Worm (Caenorhabditis elegans) whole organism, L3 larva: Measurements from ENCODE around the gene ZK131.11.

Experiments
- R02D3.7 ChIP-seq: fragments of 150-350 bp; optimal IDR thresholded peaks from 2 replicates; lab custom pipeline; 2014; ENCODE audit warnings: missing biosample characterization, missing genetic modification characterization
- ZK546.5 ChIP-seq: sonication (generic microtip); optimal IDR thresholded peaks from 2 replicates; lab custom pipeline; 2017; ENCODE audit warnings: missing biosample characterization, missing genetic modification characterization
- aly-2 ChIP-seq: fragments of 150-350 bp; optimal IDR thresholded peaks from 2 replicates; lab custom pipeline; 2014; ENCODE audit warnings: missing biosample characterization, missing genetic modification characterization
- ama-1 ChIP-seq: fragments of 150-350 bp; optimal IDR thresholded peaks from 2 replicates; lab custom pipeline; 2018
- ceh-16 ChIP-seq: sonication (generic microtip); optimal IDR thresholded peaks from 2 replicates; lab custom pipeline; 2017; ENCODE audit warnings: missing biosample characterization, missing genetic modification characterization
- ceh-28 ChIP-seq: fragments of 150-350 bp; optimal IDR thresholded peaks from 2 replicates; lab custom pipeline; 2014; ENCODE audit warnings: missing biosample characterization, missing genetic modification reagents, missing genetic modification characterization
- ceh-82 ChIP-seq: fragments of 150-350 bp; optimal IDR thresholded peaks from 2 replicates; lab custom pipeline; 2014; ENCODE audit warnings: missing biosample characterization, missing genetic modification characterization
- daf-12 ChIP-seq: fragments of 150-350 bp; optimal IDR thresholded peaks from 2 replicates; lab custom pipeline; 2014; ENCODE audit warnings: missing biosample characterization, missing genetic modification reagents, missing genetic modification characterization
- egl-27 ChIP-seq: sonication (generic microtip); optimal IDR thresholded peaks from 4 replicates; lab custom pipeline; 2017; ENCODE audit warnings: missing biosample characterization, missing genetic modification reagents, missing genetic modification characterization
- egl-5 ChIP-seq: fragments of 150-350 bp; optimal IDR thresholded peaks from 2 replicates; lab custom pipeline; 2017; ENCODE audit warnings: missing biosample characterization, missing genetic modification reagents, missing genetic modification characterization, inconsistent platforms
- elt-1 ChIP-seq: fragments of 150-350 bp; optimal IDR thresholded peaks from 2 replicates; lab custom pipeline; 2014; ENCODE audit warnings: missing biosample characterization, missing genetic modification characterization
- elt-2 ChIP-seq: sonication (generic microtip); optimal IDR thresholded peaks from 2 replicates; lab custom pipeline; 2016; ENCODE audit warnings: missing genetic modification reagents, mild to moderate bottlenecking, missing genetic modification characterization, missing compliant biosample characterization
- elt-3 ChIP-seq, 3 experiments: fragments of 150-350 bp in 1 of 3; sonication (generic microtip) in 2 of 3; optimal IDR thresholded peaks; 2 replicates in 2 of 3; 4 replicates in 1 of 3; lab custom pipeline; 2014 to 2017; ENCODE audit warnings: missing biosample characterization in 3 of 3, missing genetic modification characterization in 3 of 3
- eor-1 ChIP-seq, 2 experiments: fragments of 150-350 bp; optimal IDR thresholded peaks; 2 replicates each; lab custom pipeline; 2014 to 2018; ENCODE audit warnings: missing biosample characterization in 2 of 2, missing genetic modification characterization in 2 of 2
- fkh-10 ChIP-seq: sonication (generic microtip); optimal IDR thresholded peaks from 2 replicates; lab custom pipeline; 2017; ENCODE audit warnings: missing biosample characterization, missing genetic modification reagents, missing genetic modification characterization
- fkh-2 ChIP-seq: fragments of 150-350 bp; optimal IDR thresholded peaks from 2 replicates; lab custom pipeline; 2014; ENCODE audit warnings: missing biosample characterization, missing genetic modification reagents, missing genetic modification characterization
- fos-1 ChIP-seq: fragments of 150-350 bp; optimal IDR thresholded peaks from 2 replicates; lab custom pipeline; 2014; ENCODE audit warnings: missing biosample characterization, missing genetic modification characterization
- hmg-11 ChIP-seq: sonication (generic microtip); optimal IDR thresholded peaks from 2 replicates; lab custom pipeline; 2016; ENCODE audit warnings: missing genetic modification characterization, missing compliant biosample characterization
- jun-1 ChIP-seq: fragments of 150-350 bp; optimal IDR thresholded peaks from 2 replicates; lab custom pipeline; 2014; ENCODE audit warnings: missing biosample characterization, missing genetic modification reagents, missing genetic modification characterization
- lin-15B ChIP-seq: fragments of 150-350 bp; optimal IDR thresholded peaks from 2 replicates; lab custom pipeline; 2014; ENCODE audit warnings: missing biosample characterization, missing genetic modification characterization
- lin-39 ChIP-seq: fragments of 150-350 bp; optimal IDR thresholded peaks from 2 replicates; lab custom pipeline; 2018; ENCODE audit warnings: missing biosample characterization, missing genetic modification reagents, missing genetic modification characterization
- nfya-1 ChIP-seq: sonication (generic microtip); optimal IDR thresholded peaks from 2 replicates; lab custom pipeline; 2017; ENCODE audit warnings: missing genetic modification characterization, mild to moderate bottlenecking, missing compliant biosample characterization, antibody characterized with exemption, moderate library complexity; ENCODE audit not compliant: insufficient read depth
- nhr-11 ChIP-seq: fragments of 150-350 bp; optimal IDR thresholded peaks from 2 replicates; lab custom pipeline; 2014; ENCODE audit warnings: missing biosample characterization, missing genetic modification characterization
- nhr-12 ChIP-seq: fragments of 150-350 bp; optimal IDR thresholded peaks from 2 replicates; lab custom pipeline; 2014; ENCODE audit warnings: missing biosample characterization, missing genetic modification characterization
- nhr-23 ChIP-seq: fragments of 150-350 bp; optimal IDR thresholded peaks from 2 replicates; lab custom pipeline; 2014; ENCODE audit warnings: missing biosample characterization, missing genetic modification reagents, missing genetic modification characterization
- nhr-237 ChIP-seq: fragments of 150-350 bp; optimal IDR thresholded peaks from 2 replicates; lab custom pipeline; 2014; ENCODE audit warnings: missing biosample characterization, missing genetic modification characterization
- nhr-25 ChIP-seq: sonication (generic microtip); optimal IDR thresholded peaks from 2 replicates; lab custom pipeline; 2017; ENCODE audit warnings: missing biosample characterization, missing genetic modification characterization
- nhr-28 ChIP-seq: fragments of 150-350 bp; optimal IDR thresholded peaks from 2 replicates; lab custom pipeline; 2014; ENCODE audit warnings: missing biosample characterization, missing genetic modification characterization
- nhr-43 ChIP-seq: sonication (generic microtip); optimal IDR thresholded peaks from 2 replicates; lab custom pipeline; 2016; ENCODE audit warnings: mild to moderate bottlenecking, missing genetic modification characterization, missing compliant biosample characterization; ENCODE audit not compliant: poor library complexity, severe bottlenecking
- nhr-67 ChIP-seq: fragments of 150-350 bp; optimal IDR thresholded peaks from 2 replicates; lab custom pipeline; 2014; ENCODE audit warnings: missing biosample characterization, missing genetic modification characterization
- nhr-76 ChIP-seq: fragments of 150-350 bp; sonication (generic microtip); optimal IDR thresholded peaks from 5 replicates; lab custom pipeline; 2014; ENCODE audit warnings: missing biosample characterization, missing genetic modification characterization
- nhr-77 ChIP-seq: fragments of 150-350 bp; optimal IDR thresholded peaks from 2 replicates; lab custom pipeline; 2014; ENCODE audit warnings: missing biosample characterization, missing genetic modification characterization
- pha-4 ChIP-seq: fragments of 150-350 bp; optimal IDR thresholded peaks from 2 replicates; lab custom pipeline; 2014; ENCODE audit warnings: missing biosample characterization, missing genetic modification reagents, missing genetic modification characterization
- pqm-1 ChIP-seq: fragments of 150-350 bp; optimal IDR thresholded peaks from 2 replicates; lab custom pipeline; 2017; ENCODE audit warnings: missing biosample characterization, missing genetic modification characterization, inconsistent platforms
- sea-2 ChIP-seq: fragments of 150-350 bp; sonication (generic microtip); optimal IDR thresholded peaks from 4 replicates; lab custom pipeline; 2014; ENCODE audit warnings: missing biosample characterization, missing genetic modification reagents, missing genetic modification characterization
- skn-1 ChIP-seq: fragments of 150-350 bp; optimal IDR thresholded peaks from 2 replicates; lab custom pipeline; 2014; ENCODE audit warnings: missing biosample characterization, missing genetic modification characterization
- snpc-4 ChIP-seq: fragments of 150-350 bp; optimal IDR thresholded peaks from 2 replicates; lab custom pipeline; 2014; ENCODE audit warnings: missing biosample characterization, missing genetic modification characterization
- tbx-2 ChIP-seq: sonication (generic microtip); optimal IDR thresholded peaks from 2 replicates; lab custom pipeline; 2016; ENCODE audit warnings: mild to moderate bottlenecking, missing genetic modification characterization, missing compliant biosample characterization
- zag-1 ChIP-seq: fragments of 150-350 bp; optimal IDR thresholded peaks from 2 replicates; lab custom pipeline; 2014; ENCODE audit warnings: missing biosample characterization, missing genetic modification characterization
- ztf-11 ChIP-seq: fragments of 150-350 bp; optimal IDR thresholded peaks from 2 replicates; lab custom pipeline; 2014; ENCODE audit warnings: missing biosample characterization, missing genetic modification characterization

ZK131.11 gene

ce11 chrII:13829123-13829996 is 37.3 kb downstream of the ZK131.11 start:
- TF ChIP-seq ceh-28 (tag; lab: Kevin White, UChicago) (peak; percentile 26), fos-1 (tag; lab: Kevin White, UChicago) (peak; percentile 35), nhr-23 (tag; lab: Kevin White, UChicago) (peak; percentile 20), aly-2 (tag; lab: Kevin White, UChicago) (peak; percentile 33), pqm-1 (peak; percentile 30), nhr-25 (peak; percentile 66), elt-2 (tag; lab: Kevin White, UChicago) (peak; percentile 54), nhr-43 (peak; percentile 54), ama-1 (lab: Kevin White, UChicago) (peak; percentile 79), hmg-11 (tag; lab: Kevin White, UChicago) (peak; percentile 50), nhr-77 (tag; lab: Kevin White, UChicago) (peak; percentile 90), pha-4 (tag; lab: Kevin White, UChicago) (peak; percentile 89), jun-1 (tag; lab: Kevin White, UChicago) (peak; percentile 43), elt-3 (tag; optimal IDR thresholded peaks at IDR 0.05; lab: Kevin White, UChicago) (peak in 1 of 3 experiments; percentile 36), tbx-2 (tag; lab: Kevin White, UChicago) (peak; percentile 5), R02D3.7 (tag; lab: Kevin White, UChicago) (peak; percentile 45), nfya-1 (peak; percentile 30), snpc-4 (tag; lab: Kevin White, UChicago) (peak; percentile 91)
- TF ChIP-seq, all 47 proteins: peak for 18; not testable (repeated sequence) for 29

- TF ChIP-seq nhr-12, result no peak
- TF ChIP-seq, all 47 proteins: peak for 0
Measured at ce11 chrII:13830255-13830654, 38.2 kb downstream of the ZK131.11 start, which contains the start of gene F08G2.4. Gene F08G2.4, plus strand, starts transcription at chrII:13830602.

ce11 chrII:13833505-13833904 is 41.5 kb downstream of the ZK131.11 start, which contains the start of gene F08G2.5:
Gene F08G2.5, minus strand, starts transcription at chrII:13833631.
- TF ChIP-seq jun-1 (tag; lab: Kevin White, UChicago) (no peak), fos-1 (tag; lab: Kevin White, UChicago) (no peak), nhr-67 (tag; lab: Kevin White, UChicago) (no peak), pha-4 (tag; lab: Kevin White, UChicago) (peak; percentile 2), pqm-1 (peak; percentile 42), R02D3.7 (tag; lab: Kevin White, UChicago) (no peak), egl-27 (tag; lab: Kevin White, UChicago) (no peak)

- peak; percentile 78 for TF ChIP-seq sea-2 (GFP tag; lab: Kevin White, UChicago)
- no peak for TF ChIP-seq nhr-28 (tag; lab: Kevin White, UChicago)
- TF ChIP-seq elt-3 (tag; optimal IDR thresholded peaks at IDR 0.05; lab: Kevin White, UChicago), result peak in 1 of 3 experiments; percentile 25
- TF ChIP-seq aly-2 (tag; lab: Kevin White, UChicago), result no peak
- TF ChIP-seq ceh-82 (tag; lab: Kevin White, UChicago), result peak; percentile 86
- TF ChIP-seq ama-1 (lab: Kevin White, UChicago), result peak; percentile 32
- TF ChIP-seq elt-1 (tag; lab: Kevin White, UChicago), result peak; percentile 53
- TF ChIP-seq fos-1 (tag; lab: Kevin White, UChicago), result peak; percentile 57
- no peak for TF ChIP-seq zag-1 (tag; lab: Kevin White, UChicago)
- TF ChIP-seq egl-5, result peak; percentile 89
- no peak for TF ChIP-seq nhr-76 (tag; lab: Kevin White, UChicago)
- peak; percentile 58 for TF ChIP-seq fkh-10 (GFP tag; lab: Kevin White, UChicago)
- TF ChIP-seq lin-39 (tag; lab: Kevin White, UChicago), result peak; percentile 98
- no peak for TF ChIP-seq fkh-2 (tag; lab: Kevin White, UChicago)
- peak; percentile 81 for TF ChIP-seq jun-1 (tag; lab: Kevin White, UChicago)
- peak; percentile 96 for TF ChIP-seq pha-4 (tag; lab: Kevin White, UChicago)
- no peak for TF ChIP-seq nhr-12
- peak; percentile 74 for TF ChIP-seq R02D3.7 (tag; lab: Kevin White, UChicago)
- peak; percentile 65 for TF ChIP-seq egl-27 (tag; lab: Kevin White, UChicago)
- peak; percentile 88 for TF ChIP-seq lin-15B (tag; lab: Kevin White, UChicago)
- peak; percentile 90 for TF ChIP-seq nhr-77 (tag; lab: Kevin White, UChicago)
- TF ChIP-seq elt-2 (tag; lab: Kevin White, UChicago), result peak; percentile 60
- TF ChIP-seq eor-1 (tag; optimal IDR thresholded peaks at IDR 0.05; lab: Kevin White, UChicago), result peak in 1 of 2 experiments; percentile 68
- peak; percentile 90 for TF ChIP-seq skn-1 (tag; lab: Kevin White, UChicago)
- peak; percentile 96 for TF ChIP-seq hmg-11 (tag; lab: Kevin White, UChicago)
- TF ChIP-seq ceh-16, result no peak
- TF ChIP-seq pqm-1, result peak; percentile 46
- no peak for TF ChIP-seq nhr-11 (tag; lab: Kevin White, UChicago)
- no peak for TF ChIP-seq ZK546.5 (tag; lab: Kevin White, UChicago)
- peak; percentile 74 for TF ChIP-seq ceh-28 (tag; lab: Kevin White, UChicago)
- TF ChIP-seq nhr-25, result peak; percentile 93
- peak; percentile 34 for TF ChIP-seq daf-12 (tag; lab: Kevin White, UChicago)
- TF ChIP-seq nhr-67 (tag; lab: Kevin White, UChicago), result no peak
- TF ChIP-seq nhr-237 (tag; lab: Kevin White, UChicago), result peak; percentile 24
- no peak for TF ChIP-seq ztf-11 (tag; lab: Kevin White, UChicago)
Measured at ce11 chrII:13834380-13835194, 42.6 kb downstream of the ZK131.11 start.
